Fruit fly (Drosophila melanogaster) S2 (cell line): ENCODE data around the gene hep.

Experiments used
- CG8478 ChIP-seq: fragments of >200 bp; optimal IDR thresholded peaks from 2 replicates; lab custom pipeline; 2018
- CTCF ChIP-seq, 2 experiments: fragments of >200 bp; optimal IDR thresholded peaks; 2 replicates each; lab custom pipeline; 2018

DNA sequence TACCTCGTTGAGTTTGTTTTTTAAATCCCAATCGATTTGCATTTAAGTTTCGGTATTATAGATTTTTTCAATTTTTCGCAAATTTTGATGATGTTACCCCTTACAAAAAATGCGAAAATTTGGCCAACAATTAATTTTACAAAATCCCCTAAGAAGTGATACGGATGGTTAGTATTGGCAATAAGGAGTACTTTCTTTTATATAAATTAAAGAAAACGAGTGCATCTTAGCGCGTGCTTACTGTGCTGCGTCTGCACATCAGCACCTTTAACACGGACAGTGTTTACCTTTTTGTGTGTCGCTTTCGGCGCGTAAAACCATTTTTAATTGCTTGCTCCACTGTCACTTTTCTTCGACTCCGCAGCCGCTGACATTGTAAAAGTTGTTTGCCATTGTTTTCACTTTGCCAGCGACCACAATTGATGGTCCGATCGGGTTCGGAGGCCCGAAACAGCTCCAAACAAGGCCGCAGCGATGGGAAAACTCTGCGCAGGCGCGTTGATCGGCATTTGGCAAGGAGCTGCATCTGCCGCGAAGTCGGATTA is 23.7 kb upstream of the hep start:
- TF ChIP-seq CG8478 (lab: Kevin White, UChicago) (no peak), CTCF (optimal IDR thresholded peaks at IDR 0.05; lab: Kevin White, UChicago) (no peak)
